Fruit fly (Drosophila melanogaster) whole organism, embryonic: Measurements from ENCODE around the gene CG10063.
A peak's percentile ranks its signal among the peaks of the same experiment; 100 is the strongest.

ENCODE experiments used
- Abd-B ChIP-seq: fragments of 200-800 bp; sonication (Bioruptor generic); optimal IDR thresholded peaks from 2 replicates; lab custom pipeline; 2018; ENCODE audit warnings: missing biosample characterization, mild to moderate bottlenecking, missing genetic modification characterization, moderate library complexity
- Antp ChIP-seq: fragments of 200-800 bp; sonication (Bioruptor generic); optimal IDR thresholded peaks from 3 replicates; lab custom pipeline; 2016; ENCODE audit warnings: missing biosample characterization, missing genetic modification characterization
- Asciz ChIP-seq: fragments of 200-800 bp; sonication (Bioruptor generic); optimal IDR thresholded peaks from 2 replicates; lab custom pipeline; 2017; ENCODE audit warnings: missing biosample characterization, mild to moderate bottlenecking, missing genetic modification characterization, missing genetic modification reagents
- Bgb ChIP-seq: fragments of 200-800 bp; sonication (Bioruptor generic); IDR thresholded peaks from 2 replicates; pipeline ENCODE4 v1.3.6; 2022; ENCODE audit warnings: missing biosample characterization, missing genetic modification characterization; ENCODE audit not compliant: partially characterized antibody
- CG10267 ChIP-seq: fragments of 200-800 bp; sonication (Bioruptor generic); optimal IDR thresholded peaks from 2 replicates; lab custom pipeline; 2018; ENCODE audit warnings: missing biosample characterization, mild to moderate bottlenecking, missing genetic modification characterization, moderate library complexity
- CG10462 ChIP-seq: fragments of 200-800 bp; sonication (Bioruptor generic); optimal IDR thresholded peaks from 2 replicates; lab custom pipeline; 2016; ENCODE audit warnings: missing biosample characterization, missing genetic modification characterization
- CG11560 ChIP-seq: fragments of 200-800 bp; sonication (Bioruptor generic); IDR thresholded peaks from 3 replicates; pipeline ENCODE4 v1.3.6; 2022; ENCODE audit warnings: missing biosample characterization, missing genetic modification characterization
- CG12155 ChIP-seq: fragments of 200-800 bp; sonication (Bioruptor generic); optimal IDR thresholded peaks from 3 replicates; lab custom pipeline; 2016; ENCODE audit warnings: missing biosample characterization, missing genetic modification characterization
- CG12391 ChIP-seq: fragments of 200-800 bp; sonication (Bioruptor generic); optimal IDR thresholded peaks from 3 replicates; lab custom pipeline; 2018; ENCODE audit warnings: missing biosample characterization, mild to moderate bottlenecking, missing genetic modification characterization, moderate library complexity
- CG12744 ChIP-seq: fragments of 200-800 bp; sonication (Bioruptor generic); optimal IDR thresholded peaks from 2 replicates; lab custom pipeline; 2016; ENCODE audit warnings: missing biosample characterization, missing genetic modification characterization
- CG14014 ChIP-seq: fragments of 200-800 bp; sonication (Bioruptor generic); IDR thresholded peaks from 2 replicates; pipeline ENCODE4 v1.3.6; 2022; ENCODE audit warnings: missing biosample characterization, missing genetic modification characterization
- CG15011 ChIP-seq: fragments of 200-800 bp; sonication (Bioruptor generic); optimal IDR thresholded peaks from 3 replicates; lab custom pipeline; 2018; ENCODE audit warnings: missing biosample characterization, mild to moderate bottlenecking, missing genetic modification characterization
- CG1602 ChIP-seq: fragments of 200-800 bp; sonication (Bioruptor generic); optimal IDR thresholded peaks from 3 replicates; lab custom pipeline; 2016; ENCODE audit warnings: missing biosample characterization, missing genetic modification characterization
- CG16813 ChIP-seq: fragments of 200-800 bp; sonication (Bioruptor generic); IDR thresholded peaks from 3 replicates; pipeline ENCODE4 v1.3.6; 2022; ENCODE audit warnings: missing biosample characterization, missing genetic modification characterization; ENCODE audit not compliant: partially characterized antibody
- CG17802 ChIP-seq: fragments of 200-800 bp; sonication (Bioruptor generic); optimal IDR thresholded peaks from 2 replicates; lab custom pipeline; 2018; ENCODE audit warnings: missing biosample characterization, mild to moderate bottlenecking, missing genetic modification characterization, moderate library complexity
- CG2199 ChIP-seq: fragments of 200-800 bp; sonication (Bioruptor generic); IDR thresholded peaks from 3 replicates; pipeline ENCODE4 v1.3.6; 2022; ENCODE audit warnings: missing biosample characterization, missing genetic modification characterization
- CG2712 ChIP-seq: fragments of 200-800 bp; optimal IDR thresholded peaks from 3 replicates; lab custom pipeline; 2019; ENCODE audit warnings: missing biosample characterization, mild to moderate bottlenecking, missing genetic modification characterization, moderate library complexity
- CG3281 ChIP-seq: fragments of 200-800 bp; sonication (Bioruptor generic); optimal IDR thresholded peaks from 3 replicates; lab custom pipeline; 2017; ENCODE audit warnings: missing biosample characterization, mild to moderate bottlenecking, missing genetic modification characterization
- CG5180 ChIP-seq: fragments of 200-800 bp; sonication (Bioruptor generic); optimal IDR thresholded peaks from 3 replicates; lab custom pipeline; 2017; ENCODE audit warnings: missing biosample characterization, missing genetic modification characterization, mild to moderate bottlenecking, moderate library complexity, missing genetic modification reagents
- CG6791 ChIP-seq: fragments of 200-800 bp; sonication (Bioruptor generic); IDR thresholded peaks from 3 replicates; pipeline ENCODE4 v1.3.6; 2022; ENCODE audit warnings: missing biosample characterization, missing genetic modification characterization; ENCODE audit not compliant: partially characterized antibody
- CG6813 ChIP-seq: fragments of 200-800 bp; sonication (Bioruptor generic); optimal IDR thresholded peaks from 2 replicates; lab custom pipeline; 2017; ENCODE audit warnings: missing biosample characterization, missing genetic modification characterization, mild to moderate bottlenecking, moderate library complexity, missing genetic modification reagents
- CG9876 ChIP-seq: fragments of 200-800 bp; sonication (Bioruptor generic); optimal IDR thresholded peaks from 2 replicates; lab custom pipeline; 2016; ENCODE audit warnings: missing biosample characterization, missing genetic modification characterization
- Dip2 ChIP-seq: fragments of 200-800 bp; sonication (Bioruptor generic); IDR thresholded peaks from 2 replicates; pipeline ENCODE4 v1.3.6; 2022; ENCODE audit warnings: missing biosample characterization, missing genetic modification characterization
- E2f1 ChIP-seq: fragments of 200-800 bp; sonication (Bioruptor generic); IDR thresholded peaks from 2 replicates; pipeline ENCODE4 v1.3.6; 2022; ENCODE audit warnings: missing biosample characterization, missing genetic modification characterization
- Fer1 ChIP-seq: fragments of 200-800 bp; sonication (Bioruptor generic); optimal IDR thresholded peaks from 2 replicates; lab custom pipeline; 2017; ENCODE audit warnings: missing biosample characterization, mild to moderate bottlenecking, missing genetic modification characterization
- HmgZ ChIP-seq: fragments of 200-800 bp; sonication (Bioruptor generic); optimal IDR thresholded peaks from 2 replicates; lab custom pipeline; 2018; ENCODE audit warnings: missing biosample characterization, mild to moderate bottlenecking, missing genetic modification characterization
- Lim3 ChIP-seq: fragments of 200-800 bp; sonication (Bioruptor generic); IDR thresholded peaks from 2 replicates; pipeline ENCODE4 v1.3.6; 2022; ENCODE audit warnings: missing biosample characterization, missing genetic modification characterization
- MESR4 ChIP-seq: fragments of 200-800 bp; sonication (Bioruptor generic); optimal IDR thresholded peaks from 2 replicates; lab custom pipeline; 2018; ENCODE audit warnings: missing biosample characterization, mild to moderate bottlenecking, missing genetic modification characterization, moderate library complexity
- Mad ChIP-seq: fragments of 200-800 bp; sonication (Bioruptor generic); optimal IDR thresholded peaks from 2 replicates; lab custom pipeline; 2016; ENCODE audit warnings: missing biosample characterization, missing genetic modification characterization
- NC2β ChIP-seq: fragments of 200-800 bp; sonication (Bioruptor generic); optimal IDR thresholded peaks from 2 replicates; lab custom pipeline; 2016; ENCODE audit warnings: missing biosample characterization, missing genetic modification characterization
- Nf-YA ChIP-seq: fragments of 200-800 bp; sonication (Bioruptor generic); IDR thresholded peaks from 2 replicates; pipeline ENCODE4 v1.3.6; 2022; ENCODE audit warnings: missing biosample characterization, missing genetic modification characterization
- Poxn ChIP-seq: fragments of 200-800 bp; sonication (Bioruptor generic); IDR thresholded peaks from 2 replicates; pipeline ENCODE4 v1.3.6; 2022; ENCODE audit warnings: missing biosample characterization, missing genetic modification characterization
- Side ChIP-seq: fragments of 200-800 bp; sonication (Bioruptor generic); optimal IDR thresholded peaks from 2 replicates; lab custom pipeline; 2016; ENCODE audit warnings: missing biosample characterization, missing genetic modification characterization
- ab ChIP-seq: fragments of 200-800 bp; sonication (Bioruptor generic); optimal IDR thresholded peaks from 2 replicates; lab custom pipeline; 2016; ENCODE audit warnings: missing biosample characterization, missing genetic modification characterization
- bcd ChIP-seq: fragments of 200-800 bp; sonication (Bioruptor generic); optimal IDR thresholded peaks from 2 replicates; lab custom pipeline; 2017; ENCODE audit warnings: missing biosample characterization, mild to moderate bottlenecking, missing genetic modification characterization
- bowl ChIP-seq: fragments of 200-800 bp; sonication (Bioruptor generic); IDR thresholded peaks from 2 replicates; pipeline ENCODE4 v1.3.6; 2022; ENCODE audit warnings: missing biosample characterization, missing genetic modification characterization
- gsb ChIP-seq: fragments of 200-800 bp; sonication (Bioruptor generic); IDR thresholded peaks from 2 replicates; pipeline ENCODE4 v1.3.6; 2022; ENCODE audit warnings: missing biosample characterization, missing genetic modification characterization
- hth ChIP-seq: fragments of >200 bp; optimal IDR thresholded peaks from 2 replicates; lab custom pipeline; 2017; ENCODE audit warnings: inconsistent platforms
- lilli ChIP-seq: fragments of 200-800 bp; sonication (Bioruptor generic); optimal IDR thresholded peaks from 3 replicates; lab custom pipeline; 2016; ENCODE audit warnings: missing biosample characterization, missing genetic modification characterization
- maf-S ChIP-seq: fragments of 200-800 bp; sonication (Bioruptor generic); optimal IDR thresholded peaks from 2 replicates; lab custom pipeline; 2016; ENCODE audit warnings: missing biosample characterization, missing genetic modification characterization
- odd ChIP-seq: fragments of 200-800 bp; sonication (Bioruptor generic); optimal IDR thresholded peaks from 2 replicates; lab custom pipeline; 2017; ENCODE audit warnings: missing biosample characterization, mild to moderate bottlenecking, missing genetic modification characterization
- ranshi ChIP-seq: fragments of 200-800 bp; sonication (Bioruptor generic); IDR thresholded peaks from 2 replicates; pipeline ENCODE4 v1.3.6; 2022; ENCODE audit warnings: missing biosample characterization, missing genetic modification characterization
- sc ChIP-seq, 3 experiments: fragments of >200 bp in 2 of 3; fragments of 200-800 bp in 1 of 3; sonication (Bioruptor generic) in 1 of 3; optimal IDR thresholded peaks; 2 replicates in 2 of 3; 3 replicates in 1 of 3; lab custom pipeline; 2017; ENCODE audit warnings: mild to moderate bottlenecking in 1 of 3, missing biosample characterization in 1 of 3, missing genetic modification characterization in 1 of 3, missing genetic modification reagents in 1 of 3
- slou ChIP-seq: fragments of 200-800 bp; sonication (Bioruptor generic); optimal IDR thresholded peaks from 3 replicates; lab custom pipeline; 2016; ENCODE audit warnings: missing biosample characterization, missing genetic modification characterization
- trem ChIP-seq: fragments of 200-800 bp; optimal IDR thresholded peaks from 3 replicates; lab custom pipeline; 2019; ENCODE audit warnings: missing biosample characterization, mild to moderate bottlenecking, missing genetic modification characterization, moderate library complexity
- vvl ChIP-seq: fragments of 200-800 bp; sonication (Bioruptor generic); IDR thresholded peaks from 2 replicates; pipeline ENCODE4 v1.3.6; 2022; ENCODE audit warnings: missing biosample characterization, missing genetic modification characterization
- yki ChIP-seq: fragments of >200 bp; optimal IDR thresholded peaks from 3 replicates; lab custom pipeline; 2018
- zf30C ChIP-seq: fragments of 200-800 bp; sonication (Bioruptor generic); optimal IDR thresholded peaks from 3 replicates; lab custom pipeline; 2018; ENCODE audit warnings: missing biosample characterization, mild to moderate bottlenecking, missing genetic modification characterization

Gene CG10063

DNA sequence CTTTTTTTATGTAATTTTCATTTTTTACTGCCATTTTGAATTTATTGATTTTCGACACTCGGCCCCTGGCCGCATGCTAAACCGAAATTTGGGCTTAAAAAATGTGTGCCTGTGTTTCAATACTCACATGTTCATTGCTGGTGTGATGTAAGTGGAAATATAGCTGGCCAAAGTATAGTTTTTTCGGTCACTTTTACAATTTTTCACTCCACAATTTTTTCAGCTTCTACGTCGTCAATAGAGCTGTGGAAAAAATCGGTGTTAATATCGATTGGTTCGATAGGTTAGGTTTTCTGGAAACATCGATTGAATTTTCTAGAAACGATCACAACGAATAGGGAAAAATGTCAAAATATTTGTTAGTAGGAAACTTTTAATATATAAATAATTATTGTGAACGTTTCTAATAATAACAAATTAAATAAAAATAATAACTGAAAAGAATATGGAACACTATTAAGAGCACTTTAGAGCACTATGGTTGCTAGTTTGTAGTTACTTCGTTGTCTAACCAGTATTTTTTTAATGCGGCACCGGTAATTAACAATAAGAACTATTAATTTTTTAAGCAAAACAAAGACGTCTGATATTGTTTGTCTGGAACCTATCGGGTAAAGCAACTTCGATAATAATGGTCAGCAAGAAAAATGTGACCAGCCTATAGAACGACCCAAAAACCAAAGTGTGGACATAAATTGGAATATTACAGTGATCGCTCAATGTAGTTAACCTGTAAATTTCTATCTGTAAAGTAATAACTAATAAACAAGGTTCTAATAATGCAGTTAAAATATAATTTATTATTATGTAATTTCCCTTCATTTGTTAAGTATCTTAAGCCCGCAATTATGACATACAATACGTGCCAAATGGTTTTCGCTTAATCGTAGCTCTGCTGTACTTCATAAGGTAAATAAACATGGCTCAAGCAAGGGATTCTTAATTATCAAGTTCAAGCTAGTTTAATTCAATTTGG, 16.7 kb downstream of the CG10063 start, which contains the start of the genes CG10077 and CG9948 (continued):
- TF ChIP-seq Nf-YA (GFP tag; lab: Robert Waterston, UW) = peak; percentile 80
- TF ChIP-seq lilli (GFP tag; lab: Kevin White, UChicago) = peak; percentile 88
- TF ChIP-seq ab = peak; percentile 24
- TF ChIP-seq trem = peak; percentile 92
- TF ChIP-seq Bgb (GFP tag; lab: Robert Waterston, UW) = peak; percentile 80
- peak; percentile 35 for TF ChIP-seq maf-S (GFP tag; lab: Kevin White, UChicago)
- TF ChIP-seq Fer1 = peak; percentile 91
- peak; percentile 92 for TF ChIP-seq MESR4 (GFP tag; lab: Kevin White, UChicago)
- TF ChIP-seq CG6791 = peak; percentile 80
- TF ChIP-seq CG2712 (tag; lab: Kevin White, UChicago) = peak; percentile 92
- TF ChIP-seq CG11560 = peak; percentile 63; the same call in 2 of the 3 replicates
- peak; percentile 94 for TF ChIP-seq CG14014 (GFP tag; lab: Robert Waterston, UW)
- TF ChIP-seq CG15011 (GFP tag; lab: Kevin White, UChicago) = peak; percentile 72
- peak; percentile 80 for TF ChIP-seq CG12155 (GFP tag; lab: Kevin White, UChicago)
- TF ChIP-seq CG9876 (GFP tag; lab: Kevin White, UChicago) = no peak
- TF ChIP-seq CG3281 (GFP tag; lab: Kevin White, UChicago) = peak; percentile 88
- no peak for TF ChIP-seq yki (lab: Kevin White, UChicago)
- TF ChIP-seq HmgZ (tag; lab: Kevin White, UChicago) = peak; percentile 92
- TF ChIP-seq CG12391 (tag; lab: Kevin White, UChicago) = peak; percentile 93
- peak; percentile 40 for TF ChIP-seq NC2β (GFP tag; lab: Kevin White, UChicago)
- peak; percentile 66; the same call in 1 of the 2 replicates for TF ChIP-seq Poxn
- no peak for TF ChIP-seq Asciz (GFP tag; lab: Kevin White, UChicago)
- TF ChIP-seq Antp (GFP tag; lab: Kevin White, UChicago) = peak; percentile 15
- TF ChIP-seq CG12744 (GFP tag; lab: Kevin White, UChicago) = no peak
- peak; percentile 56 for TF ChIP-seq Mad (GFP tag; lab: Kevin White, UChicago)
- TF ChIP-seq CG17802 (tag; lab: Kevin White, UChicago) = peak; percentile 55
- TF ChIP-seq Abd-B (GFP tag; lab: Kevin White, UChicago) = peak; percentile 87
- TF ChIP-seq CG10462 (GFP tag; lab: Kevin White, UChicago) = peak; percentile 77
- peak; percentile 82 for TF ChIP-seq CG16813 (GFP tag; lab: Robert Waterston, UW)
- peak; percentile 89 for TF ChIP-seq CG2199 (GFP tag; lab: Robert Waterston, UW)
- no peak for TF ChIP-seq hth
- peak; percentile 76; the same call in 1 of the 2 replicates for TF ChIP-seq bowl (GFP tag; lab: Robert Waterston, UW)
- peak; percentile 85 for TF ChIP-seq bcd (GFP tag; lab: Kevin White, UChicago)
- peak; percentile 77 for TF ChIP-seq odd (GFP tag; lab: Kevin White, UChicago)
- TF ChIP-seq sc (optimal IDR thresholded peaks at IDR 0.05; lab: Kevin White, UChicago) = no peak
- TF ChIP-seq sc (GFP tag; optimal IDR thresholded peaks at IDR 0.05; lab: Kevin White, UChicago) = peak; percentile 74
- TF ChIP-seq E2f1 (GFP tag; lab: Robert Waterston, UW) = peak; percentile 88
- TF ChIP-seq slou (GFP tag; lab: Kevin White, UChicago) = peak; percentile 37
- no peak for TF ChIP-seq Dip2 (GFP tag; lab: Robert Waterston, UW)
- TF ChIP-seq zf30C (GFP tag; lab: Kevin White, UChicago) = no peak
- TF ChIP-seq gsb (GFP tag; lab: Robert Waterston, UW) = peak; percentile 86
- TF ChIP-seq ranshi (GFP tag; lab: Robert Waterston, UW) = peak; percentile 91
- peak; percentile 55 for TF ChIP-seq Lim3 (GFP tag; lab: Robert Waterston, UW)
- TF ChIP-seq CG10267 (tag; lab: Kevin White, UChicago) = peak; percentile 81
- TF ChIP-seq Side (GFP tag; lab: Kevin White, UChicago) = peak; percentile 38
- peak; percentile 96 for TF ChIP-seq vvl (GFP tag; lab: Robert Waterston, UW)
- TF ChIP-seq CG5180 (GFP tag; lab: Kevin White, UChicago) = peak; percentile 65
- peak; percentile 90 for TF ChIP-seq CG1602
- peak; percentile 75 for TF ChIP-seq CG6813
